Fruit fly (Drosophila melanogaster): ENCODE results near the gene Hakai.
A peak's percentile ranks its signal among the peaks of the same experiment; 100 is the strongest.

Gene Hakai

dm6 chr2L:19587334-19587659 lies 5.0 kb upstream of the Hakai start:
- TF ChIP-seq CG4496 (GFP tag; IDR thresholded peaks at IDR 0.05) (no peak), CG32121 (GFP tag; IDR thresholded peaks at IDR 0.05) (0 out of 2 replicates have a peak, but pooled peaks have one; percentile 5)

dm6 chr2L:19586436-19587333 lies 4.4 kb upstream of the Hakai start, which contains the start of gene Lar:
TSS of gene Lar (plus strand) at chr2L:19586623.
- TF ChIP-seq Snoo (tag; optimal IDR thresholded peaks at IDR 0.05) = peak; percentile 23
- TF ChIP-seq EcR (GFP tag; optimal IDR thresholded peaks at IDR 0.05) = no peak
- TF ChIP-seq fd96Ca (GFP tag; IDR thresholded peaks at IDR 0.05) = peak; percentile 66; the same call in 2 of the 3 replicates
- no peak for TF ChIP-seq CG14655 (GFP tag; optimal IDR thresholded peaks at IDR 0.05)
- peak; percentile 26 for TF ChIP-seq CG8301 (tag; optimal IDR thresholded peaks at IDR 0.05)
- TF ChIP-seq CG32121 (GFP tag; IDR thresholded peaks at IDR 0.05) = peak; percentile 63
- no peak for TF ChIP-seq Pif1A (GFP tag; optimal IDR thresholded peaks at IDR 0.05)
- TF ChIP-seq CG8159 (tag; optimal IDR thresholded peaks at IDR 0.05) = peak; percentile 43
- TF ChIP-seq Ets98B (GFP tag; IDR thresholded peaks at IDR 0.05) = peak; percentile 77; the same call in 1 of the 2 replicates
- TF ChIP-seq CG9948 (tag; optimal IDR thresholded peaks at IDR 0.05) = peak; percentile 32
- TF ChIP-seq CG12605 (GFP tag; IDR thresholded peaks at IDR 0.05) = 0 out of 2 replicates have a peak, but pooled peaks have one; percentile 43
- peak; percentile 65 for TF ChIP-seq CG4496 (GFP tag; IDR thresholded peaks at IDR 0.05)
- peak; percentile 23 for TF ChIP-seq CG15710 (tag; optimal IDR thresholded peaks at IDR 0.05)
- peak; percentile 28 for TF ChIP-seq Pif1B (GFP tag; optimal IDR thresholded peaks at IDR 0.05)

dm6 chr2L:19583926-19584392 lies 1.7 kb upstream of the Hakai start, which contains the start of the genes PCNA2 and CG10366:
TSS of gene PCNA2 (minus strand) at chr2L:19583990.
TSS of gene CG10366 (plus strand) at chr2L:19584235.
- TF ChIP-seq fd96Ca (GFP tag; IDR thresholded peaks at IDR 0.05) (peak; percentile 26; the same call in 1 of the 3 replicates), CG34367 (tag; optimal IDR thresholded peaks at IDR 0.05) (peak; percentile 10), CG9948 (tag; optimal IDR thresholded peaks at IDR 0.05) (peak; percentile 31), D1 (tag; optimal IDR thresholded peaks at IDR 0.05) (no peak), gl (tag; optimal IDR thresholded peaks at IDR 0.05) (peak; percentile 29), Pif1A (GFP tag; optimal IDR thresholded peaks at IDR 0.05) (no peak), CG8301 (tag; optimal IDR thresholded peaks at IDR 0.05) (peak; percentile 7), EcR (GFP tag; optimal IDR thresholded peaks at IDR 0.05) (peak; percentile 33), CG14655 (GFP tag; optimal IDR thresholded peaks at IDR 0.05) (no peak), Pif1B (GFP tag; optimal IDR thresholded peaks at IDR 0.05) (no peak), rn (GFP tag; IDR thresholded peaks at IDR 0.05) (no peak), CG8159 (tag; optimal IDR thresholded peaks at IDR 0.05) (peak; percentile 54), Ets98B (GFP tag; IDR thresholded peaks at IDR 0.05) (no peak), CG12605 (GFP tag; IDR thresholded peaks at IDR 0.05) (no peak), CG10348 (GFP tag; IDR thresholded peaks at IDR 0.05) (no peak), CG32121 (GFP tag; IDR thresholded peaks at IDR 0.05) (no peak), CG4496 (GFP tag; IDR thresholded peaks at IDR 0.05) (no peak), CG13204 (GFP tag; optimal IDR thresholded peaks at IDR 0.05) (no peak), Snoo (tag; optimal IDR thresholded peaks at IDR 0.05) (peak; percentile 40), CG15710 (tag; optimal IDR thresholded peaks at IDR 0.05) (peak; percentile 61), CG17806 (tag; optimal IDR thresholded peaks at IDR 0.05) (peak; percentile 55)

dm6 chr2L:19579995-19580578 lies 2.2 kb downstream of the Hakai start, which contains the start of gene Pmvk:
TSS of gene Pmvk (minus strand) at chr2L:19580351.
- no peak for TF ChIP-seq Pif1B (GFP tag; optimal IDR thresholded peaks at IDR 0.05)
- peak; percentile 31 for TF ChIP-seq CG8301 (tag; optimal IDR thresholded peaks at IDR 0.05)
- TF ChIP-seq CG17806 (tag; optimal IDR thresholded peaks at IDR 0.05) = no peak

- TF ChIP-seq CG8159 (tag; optimal IDR thresholded peaks at IDR 0.05) (peak; percentile 5), CG34367 (tag; optimal IDR thresholded peaks at IDR 0.05) (no peak), CG15710 (tag; optimal IDR thresholded peaks at IDR 0.05) (peak; percentile 41)
Observed at dm6 chr2L:19577187-19577765, 5.0 kb downstream of the Hakai start, which contains the start of the genes spi and msb1l. TSS of gene spi (minus strand) at chr2L:19577315. TSS of gene msb1l (plus strand) at chr2L:19577701.

- no peak for TF ChIP-seq Snoo (tag; optimal IDR thresholded peaks at IDR 0.05)
- no peak for TF ChIP-seq EcR (GFP tag; optimal IDR thresholded peaks at IDR 0.05)
- TF ChIP-seq CG17806 (tag; optimal IDR thresholded peaks at IDR 0.05) = no peak
- TF ChIP-seq rn (GFP tag; IDR thresholded peaks at IDR 0.05) = no peak
- TF ChIP-seq CG32121 (GFP tag; IDR thresholded peaks at IDR 0.05) = peak; percentile 12
- no peak for TF ChIP-seq Pif1A (GFP tag; optimal IDR thresholded peaks at IDR 0.05)
- TF ChIP-seq CG13204 (GFP tag; optimal IDR thresholded peaks at IDR 0.05) = no peak
- peak; percentile 6 for TF ChIP-seq CG8159 (tag; optimal IDR thresholded peaks at IDR 0.05)
- TF ChIP-seq gl (tag; optimal IDR thresholded peaks at IDR 0.05) = no peak
- no peak for TF ChIP-seq CG14655 (GFP tag; optimal IDR thresholded peaks at IDR 0.05)
- TF ChIP-seq CG4496 (GFP tag; IDR thresholded peaks at IDR 0.05) = no peak
- TF ChIP-seq fd96Ca (GFP tag; IDR thresholded peaks at IDR 0.05) = 0 out of 3 replicates have a peak, but pooled peaks have one; percentile 19
- no peak for TF ChIP-seq CG8301 (tag; optimal IDR thresholded peaks at IDR 0.05)
- 0 out of 2 replicates have a peak, but pooled peaks have one; percentile 18 for TF ChIP-seq CG12605 (GFP tag; IDR thresholded peaks at IDR 0.05)
- no peak for TF ChIP-seq CG10348 (GFP tag; IDR thresholded peaks at IDR 0.05)
- TF ChIP-seq Ets98B (GFP tag; IDR thresholded peaks at IDR 0.05) = peak; percentile 8; the same call in 1 of the 2 replicates
- peak; percentile 15 for TF ChIP-seq CG34367 (tag; optimal IDR thresholded peaks at IDR 0.05)
- no peak for TF ChIP-seq Pif1B (GFP tag; optimal IDR thresholded peaks at IDR 0.05)
- no peak for TF ChIP-seq CG15710 (tag; optimal IDR thresholded peaks at IDR 0.05)
- no peak for TF ChIP-seq CG9948 (tag; optimal IDR thresholded peaks at IDR 0.05)
- TF ChIP-seq D1 (tag; optimal IDR thresholded peaks at IDR 0.05) = no peak
Observed at dm6 chr2L:19576299-19576971, 5.8 kb downstream of the Hakai start.

Measured in whole organism, pupa.